Fruit fly (Drosophila melanogaster) whole organism, embryonic: ENCODE measurements around the gene CG14401.

ENCODE experiments used
- Bgb ChIP-seq: fragments of 200-800 bp; sonication (Bioruptor generic); IDR thresholded peaks from 2 replicates; pipeline ENCODE4 v1.3.6; 2022; ENCODE audit warnings: missing biosample characterization, missing genetic modification characterization; ENCODE audit not compliant: partially characterized antibody
- Blimp-1 ChIP-seq: fragments of 200-800 bp; sonication (Bioruptor generic); optimal IDR thresholded peaks from 3 replicates; lab custom pipeline; 2018; ENCODE audit warnings: missing biosample characterization, missing genetic modification characterization, mild to moderate bottlenecking, moderate library complexity, missing genetic modification reagents
- Bteb2 ChIP-seq: fragments of 200-800 bp; sonication (Bioruptor generic); optimal IDR thresholded peaks from 2 replicates; lab custom pipeline; 2016; ENCODE audit warnings: missing biosample characterization, missing genetic modification characterization
- CG10147 ChIP-seq: fragments of 200-800 bp; sonication (Bioruptor generic); optimal IDR thresholded peaks from 2 replicates; lab custom pipeline; 2019; ENCODE audit warnings: missing biosample characterization, mild to moderate bottlenecking, missing genetic modification characterization, moderate library complexity
- CG10267 ChIP-seq: fragments of 200-800 bp; sonication (Bioruptor generic); optimal IDR thresholded peaks from 2 replicates; lab custom pipeline; 2018; ENCODE audit warnings: missing biosample characterization, mild to moderate bottlenecking, missing genetic modification characterization, moderate library complexity
- CG10321 ChIP-seq: fragments of 200-800 bp; sonication (Bioruptor generic); IDR thresholded peaks from 2 replicates; pipeline ENCODE4 v1.3.6; 2022; ENCODE audit warnings: missing biosample characterization, missing genetic modification characterization
- CG10366 ChIP-seq: fragments of 200-800 bp; sonication (Bioruptor generic); IDR thresholded peaks from 2 replicates; pipeline ENCODE4 v1.3.6; 2022; ENCODE audit warnings: missing biosample characterization, missing genetic modification characterization
- CG12236 ChIP-seq: fragments of 200-800 bp; sonication (Bioruptor generic); optimal IDR thresholded peaks from 2 replicates; lab custom pipeline; 2016; ENCODE audit warnings: missing biosample characterization, missing genetic modification characterization
- CG12391 ChIP-seq: fragments of 200-800 bp; sonication (Bioruptor generic); optimal IDR thresholded peaks from 3 replicates; lab custom pipeline; 2018; ENCODE audit warnings: missing biosample characterization, mild to moderate bottlenecking, missing genetic modification characterization, moderate library complexity
- CG12769 ChIP-seq: fragments of 200-800 bp; sonication (Bioruptor generic); optimal IDR thresholded peaks from 2 replicates; lab custom pipeline; 2019; ENCODE audit warnings: missing biosample characterization, mild to moderate bottlenecking, missing genetic modification characterization, moderate library complexity
- CG14050 ChIP-seq: fragments of 200-800 bp; sonication (Bioruptor generic); IDR thresholded peaks from 3 replicates; pipeline ENCODE4 v1.3.6; 2022; ENCODE audit warnings: missing biosample characterization, missing genetic modification characterization
- CG14667 ChIP-seq: fragments of 200-800 bp; sonication (Bioruptor generic); IDR thresholded peaks from 2 replicates; pipeline ENCODE4 v1.3.6; 2022; ENCODE audit warnings: missing biosample characterization, missing genetic modification characterization
- CG1603 ChIP-seq: fragments of 200-800 bp; sonication (Bioruptor generic); optimal IDR thresholded peaks from 2 replicates; lab custom pipeline; 2019; ENCODE audit warnings: missing biosample characterization, mild to moderate bottlenecking, missing genetic modification characterization, moderate library complexity
- CG17328 ChIP-seq: fragments of 200-800 bp; sonication (Bioruptor generic); IDR thresholded peaks from 2 replicates; pipeline ENCODE4 v1.3.6; 2022; ENCODE audit warnings: missing biosample characterization, missing genetic modification characterization
- CG17802 ChIP-seq: fragments of 200-800 bp; sonication (Bioruptor generic); optimal IDR thresholded peaks from 2 replicates; lab custom pipeline; 2018; ENCODE audit warnings: missing biosample characterization, mild to moderate bottlenecking, missing genetic modification characterization, moderate library complexity
- CG2889 ChIP-seq: fragments of 200-800 bp; sonication (Bioruptor generic); IDR thresholded peaks from 3 replicates; pipeline ENCODE4 v1.3.6; 2022; ENCODE audit warnings: missing biosample characterization, missing genetic modification characterization
- CG31224 ChIP-seq: fragments of 200-800 bp; sonication (Bioruptor generic); IDR thresholded peaks from 2 replicates; pipeline ENCODE4 v1.3.6; 2022; ENCODE audit warnings: missing biosample characterization, missing genetic modification characterization
- CG3281 ChIP-seq: fragments of 200-800 bp; sonication (Bioruptor generic); optimal IDR thresholded peaks from 3 replicates; lab custom pipeline; 2017; ENCODE audit warnings: missing biosample characterization, mild to moderate bottlenecking, missing genetic modification characterization
- CG33557 ChIP-seq: fragments of 200-800 bp; sonication (Bioruptor generic); optimal IDR thresholded peaks from 2 replicates; lab custom pipeline; 2019; ENCODE audit warnings: missing biosample characterization, mild to moderate bottlenecking, missing genetic modification characterization, moderate library complexity
- CG6175 ChIP-seq: fragments of 200-800 bp; sonication (Bioruptor generic); IDR thresholded peaks from 3 replicates; pipeline ENCODE4 v1.3.6; 2022; ENCODE audit warnings: missing biosample characterization, missing genetic modification characterization
- CG7357 ChIP-seq: fragments of 200-800 bp; sonication (Bioruptor generic); IDR thresholded peaks from 3 replicates; pipeline ENCODE4 v1.3.6; 2022; ENCODE audit warnings: missing biosample characterization, missing genetic modification characterization
- CG7928 ChIP-seq: fragments of 200-800 bp; sonication (Bioruptor generic); optimal IDR thresholded peaks from 2 replicates; lab custom pipeline; 2017; ENCODE audit warnings: missing biosample characterization, mild to moderate bottlenecking, missing genetic modification characterization
- CG7987 ChIP-seq: fragments of 200-800 bp; sonication (Bioruptor generic); optimal IDR thresholded peaks from 2 replicates; lab custom pipeline; 2018; ENCODE audit warnings: missing biosample characterization, mild to moderate bottlenecking, missing genetic modification characterization, moderate library complexity
- CG8281 ChIP-seq: fragments of 200-800 bp; sonication (Bioruptor generic); optimal IDR thresholded peaks from 2 replicates; lab custom pipeline; 2018; ENCODE audit warnings: missing biosample characterization, mild to moderate bottlenecking, missing genetic modification characterization, moderate library complexity
- Deaf1 ChIP-seq: fragments of 200-800 bp; optimal IDR thresholded peaks from 3 replicates; lab custom pipeline; 2019; ENCODE audit warnings: missing biosample characterization, mild to moderate bottlenecking, missing genetic modification characterization, moderate library complexity
- Dp ChIP-seq: fragments of 200-800 bp; sonication (Bioruptor generic); optimal IDR thresholded peaks from 2 replicates; lab custom pipeline; 2018; ENCODE audit warnings: missing biosample characterization, mild to moderate bottlenecking, missing genetic modification characterization, moderate library complexity
- Ets97D ChIP-seq: fragments of 200-800 bp; sonication (Bioruptor generic); optimal IDR thresholded peaks from 3 replicates; lab custom pipeline; 2016; ENCODE audit warnings: missing biosample characterization, missing genetic modification characterization
- H15 ChIP-seq: fragments of 200-800 bp; sonication (Bioruptor generic); IDR thresholded peaks from 3 replicates; pipeline ENCODE4 v1.3.6; 2022; ENCODE audit warnings: missing biosample characterization, missing genetic modification characterization
- MESR4 ChIP-seq: fragments of 200-800 bp; sonication (Bioruptor generic); optimal IDR thresholded peaks from 2 replicates; lab custom pipeline; 2018; ENCODE audit warnings: missing biosample characterization, mild to moderate bottlenecking, missing genetic modification characterization, moderate library complexity
- Nf-YB ChIP-seq: fragments of 200-800 bp; sonication (Bioruptor generic); optimal IDR thresholded peaks from 3 replicates; lab custom pipeline; 2019; ENCODE audit warnings: missing biosample characterization, mild to moderate bottlenecking, missing genetic modification characterization, moderate library complexity
- Opbp ChIP-seq: fragments of 200-800 bp; sonication (Bioruptor generic); IDR thresholded peaks from 3 replicates; pipeline ENCODE4 v1.3.6; 2022; ENCODE audit warnings: missing biosample characterization, missing genetic modification characterization; ENCODE audit not compliant: partially characterized antibody
- Pdp1 ChIP-seq, 2 experiments: fragments of 200-800 bp; sonication (Bioruptor generic); optimal IDR thresholded peaks; 3 replicates each; lab custom pipeline; 2016; ENCODE audit warnings: missing biosample characterization in 2 of 2, missing genetic modification characterization in 2 of 2, mild to moderate bottlenecking in 1 of 2, moderate library complexity in 1 of 2
- Xbp1 ChIP-seq: fragments of 200-800 bp; sonication (Bioruptor generic); optimal IDR thresholded peaks from 3 replicates; lab custom pipeline; 2016; ENCODE audit warnings: missing biosample characterization, mild to moderate bottlenecking, missing genetic modification characterization
- abd-A ChIP-seq: fragments of 200-800 bp; sonication (Bioruptor generic); optimal IDR thresholded peaks from 3 replicates; lab custom pipeline; 2019; ENCODE audit warnings: missing biosample characterization, mild to moderate bottlenecking, missing genetic modification characterization, moderate library complexity
- al ChIP-seq: fragments of 200-800 bp; sonication (Bioruptor generic); IDR thresholded peaks from 2 replicates; pipeline ENCODE4 v1.3.6; 2022; ENCODE audit warnings: missing biosample characterization, missing genetic modification characterization
- bowl ChIP-seq: fragments of 200-800 bp; sonication (Bioruptor generic); IDR thresholded peaks from 2 replicates; pipeline ENCODE4 v1.3.6; 2022; ENCODE audit warnings: missing biosample characterization, missing genetic modification characterization
- emc ChIP-seq: fragments of 200-800 bp; sonication (Bioruptor generic); optimal IDR thresholded peaks from 2 replicates; lab custom pipeline; 2016; ENCODE audit warnings: missing biosample characterization, missing genetic modification characterization
- fd64A ChIP-seq: fragments of 200-800 bp; sonication (Bioruptor generic); optimal IDR thresholded peaks from 3 replicates; lab custom pipeline; 2018; ENCODE audit warnings: missing biosample characterization, mild to moderate bottlenecking, missing genetic modification characterization
- ftz-f1 ChIP-seq: fragments of 200-800 bp; sonication (Bioruptor generic); optimal IDR thresholded peaks from 2 replicates; lab custom pipeline; 2016; ENCODE audit warnings: missing biosample characterization, missing genetic modification characterization
- ken ChIP-seq: fragments of 200-800 bp; sonication (Bioruptor generic); IDR thresholded peaks from 3 replicates; pipeline ENCODE4 v1.3.6; 2022; ENCODE audit warnings: missing biosample characterization, missing genetic modification characterization
- lola ChIP-seq, 3 experiments: fragments of >200 bp in 2 of 3; fragments of 200-800 bp in 1 of 3; sonication (Bioruptor generic) in 1 of 3; optimal IDR thresholded peaks; 2 replicates each; lab custom pipeline; 2017 to 2019; ENCODE audit warnings: missing biosample characterization in 3 of 3, missing genetic modification characterization in 3 of 3, mild to moderate bottlenecking in 1 of 3, moderate library complexity in 1 of 3
- peb ChIP-seq: fragments of 200-800 bp; sonication (Bioruptor generic); IDR thresholded peaks from 2 replicates; pipeline ENCODE4 v1.3.6; 2022; ENCODE audit warnings: missing biosample characterization, missing genetic modification characterization
- pros ChIP-seq: fragments of 200-800 bp; sonication (Bioruptor generic); optimal IDR thresholded peaks from 3 replicates; lab custom pipeline; 2019; ENCODE audit warnings: missing biosample characterization, mild to moderate bottlenecking, missing genetic modification characterization, moderate library complexity
- rib ChIP-seq: fragments of 200-800 bp; sonication (Bioruptor generic); IDR thresholded peaks from 2 replicates; pipeline ENCODE4 v1.3.6; 2022; ENCODE audit warnings: missing biosample characterization, missing genetic modification characterization
- sc ChIP-seq, 3 experiments: fragments of >200 bp in 2 of 3; fragments of 200-800 bp in 1 of 3; sonication (Bioruptor generic) in 1 of 3; optimal IDR thresholded peaks; 2 replicates in 2 of 3; 3 replicates in 1 of 3; lab custom pipeline; 2017; ENCODE audit warnings: mild to moderate bottlenecking in 1 of 3, missing biosample characterization in 1 of 3, missing genetic modification characterization in 1 of 3, missing genetic modification reagents in 1 of 3
- stwl ChIP-seq: fragments of 200-800 bp; sonication (Bioruptor generic); optimal IDR thresholded peaks from 3 replicates; lab custom pipeline; 2018; ENCODE audit warnings: missing biosample characterization, mild to moderate bottlenecking, missing genetic modification characterization, moderate library complexity
- sug ChIP-seq: fragments of 200-800 bp; optimal IDR thresholded peaks from 2 replicates; lab custom pipeline; 2019; ENCODE audit warnings: missing biosample characterization, mild to moderate bottlenecking, missing genetic modification characterization, moderate library complexity
- trem ChIP-seq: fragments of 200-800 bp; optimal IDR thresholded peaks from 3 replicates; lab custom pipeline; 2019; ENCODE audit warnings: missing biosample characterization, mild to moderate bottlenecking, missing genetic modification characterization, moderate library complexity
- unc-4 ChIP-seq: fragments of 200-800 bp; sonication (Bioruptor generic); IDR thresholded peaks from 2 replicates; pipeline ENCODE4 v1.3.6; 2022; ENCODE audit warnings: missing biosample characterization, missing genetic modification characterization; ENCODE audit not compliant: partially characterized antibody
- usp ChIP-seq: fragments of >200 bp; optimal IDR thresholded peaks from 2 replicates; lab custom pipeline; 2017; ENCODE audit warnings: missing biosample characterization, missing genetic modification characterization

Gene CG14401

DNA sequence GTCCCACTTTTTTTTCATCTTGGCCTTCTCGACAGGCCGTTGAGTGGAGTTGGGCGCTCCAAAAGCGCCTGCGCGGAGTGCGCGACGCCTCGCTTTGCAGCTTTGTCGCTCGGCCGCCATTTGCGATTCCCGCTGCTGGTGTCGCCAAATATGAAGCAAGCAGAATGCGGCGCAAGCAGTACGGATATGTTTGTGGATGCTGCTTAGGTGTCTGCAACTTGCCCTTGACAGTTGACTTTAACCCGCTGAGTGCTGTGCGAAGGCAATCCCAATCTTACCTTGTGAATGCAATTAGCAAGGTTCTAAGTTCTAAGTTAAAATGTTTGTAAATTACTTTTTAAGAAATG is 47.7 kb upstream of the CG14401 start (continued):
- TF ChIP-seq CG7928 (no peak), sc (optimal IDR thresholded peaks at IDR 0.05; lab: Kevin White, UChicago) (no peak), sc (GFP tag; optimal IDR thresholded peaks at IDR 0.05; lab: Kevin White, UChicago) (no peak), Xbp1 (GFP tag; lab: Kevin White, UChicago) (no peak), Pdp1 (GFP tag; optimal IDR thresholded peaks at IDR 0.05; lab: Kevin White, UChicago) (no peak), al (GFP tag; lab: Robert Waterston, UW) (no peak), CG12391 (tag; lab: Kevin White, UChicago) (no peak), stwl (no peak), ftz-f1 (GFP tag; lab: Kevin White, UChicago) (peak; percentile 6), CG10321 (no peak), Blimp-1 (no peak), sug (tag; lab: Kevin White, UChicago) (peak; percentile 12), CG14050 (GFP tag; lab: Robert Waterston, UW) (no peak), peb (GFP tag; lab: Robert Waterston, UW) (no peak), CG1603 (tag; lab: Kevin White, UChicago) (no peak), unc-4 (no peak), rib (GFP tag; lab: Robert Waterston, UW) (peak; percentile 39), H15 (GFP tag; lab: Robert Waterston, UW) (no peak), CG12769 (tag; lab: Kevin White, UChicago) (peak; percentile 50), CG14667 (no peak), CG7987 (GFP tag; lab: Kevin White, UChicago) (no peak), abd-A (tag; lab: Kevin White, UChicago) (peak; percentile 36), CG10147 (peak; percentile 28), usp (no peak), Nf-YB (no peak), CG2889 (GFP tag; lab: Robert Waterston, UW) (no peak), CG6175 (0 out of 3 replicates have a peak, but pooled peaks have one; percentile 68), lola (GFP tag; optimal IDR thresholded peaks at IDR 0.05; lab: Kevin White, UChicago) (no peak), emc (GFP tag; lab: Kevin White, UChicago) (no peak), CG8281 (tag; lab: Kevin White, UChicago) (no peak), CG7357 (no peak), CG12236 (GFP tag; lab: Kevin White, UChicago) (no peak), CG3281 (GFP tag; lab: Kevin White, UChicago) (no peak), CG31224 (no peak), CG33557 (GFP tag; lab: Kevin White, UChicago) (no peak), Dp (GFP tag; lab: Kevin White, UChicago) (no peak), pros (peak; percentile 34), MESR4 (GFP tag; lab: Kevin White, UChicago) (no peak), CG10267 (tag; lab: Kevin White, UChicago) (no peak), ken (GFP tag; lab: Robert Waterston, UW) (0 out of 3 replicates have a peak, but pooled peaks have one; percentile 7), Bteb2 (GFP tag; lab: Kevin White, UChicago) (no peak), bowl (GFP tag; lab: Robert Waterston, UW) (peak; percentile 35; the same call in 1 of the 2 replicates), Deaf1 (tag; lab: Kevin White, UChicago) (peak; percentile 22), Opbp (GFP tag; lab: Robert Waterston, UW) (no peak), fd64A (GFP tag; lab: Kevin White, UChicago) (no peak), trem (tag; lab: Kevin White, UChicago) (no peak), Bgb (GFP tag; lab: Robert Waterston, UW) (0 out of 2 replicates have a peak, but pooled peaks have one; percentile 20), CG10366 (GFP tag; lab: Robert Waterston, UW) (no peak), CG17802 (tag; lab: Kevin White, UChicago) (no peak), Ets97D (no peak), CG17328 (GFP tag; lab: Robert Waterston, UW) (no peak)
